Fruit fly (Drosophila melanogaster): ENCODE measurements around the gene CG31538.
A peak's percentile ranks its signal among the peaks of the same experiment; 100 is the strongest.

Gene CG31538

dm6 chr3R:5261262-5261661 is 16.4 kb downstream of the CG31538 start:
- TF ChIP-seq D1 (tag; optimal IDR thresholded peaks at IDR 0.05) (no peak), Ets98B (GFP tag; IDR thresholded peaks at IDR 0.05) (no peak), fd96Ca (GFP tag; IDR thresholded peaks at IDR 0.05) (no peak), CG13204 (GFP tag; optimal IDR thresholded peaks at IDR 0.05) (no peak), CG34367 (tag; optimal IDR thresholded peaks at IDR 0.05) (no peak), Pif1B (GFP tag; optimal IDR thresholded peaks at IDR 0.05) (no peak), CG8301 (tag; optimal IDR thresholded peaks at IDR 0.05) (no peak), CG14655 (GFP tag; optimal IDR thresholded peaks at IDR 0.05) (no peak), CG17806 (tag; optimal IDR thresholded peaks at IDR 0.05) (no peak), CG4496 (GFP tag; IDR thresholded peaks at IDR 0.05) (no peak), CG12605 (GFP tag; IDR thresholded peaks at IDR 0.05) (no peak), EcR (GFP tag; optimal IDR thresholded peaks at IDR 0.05) (no peak), Snoo (tag; optimal IDR thresholded peaks at IDR 0.05) (no peak)

- TF ChIP-seq CG4496 (GFP tag; IDR thresholded peaks at IDR 0.05) (peak; percentile 14; the same call in 1 of the 3 replicates), fd96Ca (GFP tag; IDR thresholded peaks at IDR 0.05) (no peak)
Measured at dm6 chr3R:5257147-5257487, 20.5 kb downstream of the CG31538 start.

dm6 chr3R:5256462-5257146 is 21.0 kb downstream of the CG31538 start, which contains the start of the genes Enoph and Hph:
Gene Enoph (minus strand): TSS chr3R:5256681.
Gene Hph (plus strand): TSS chr3R:5257037.
- TF ChIP-seq gl (tag; optimal IDR thresholded peaks at IDR 0.05) (no peak), CG34367 (tag; optimal IDR thresholded peaks at IDR 0.05) (peak; percentile 52), CG12605 (GFP tag; IDR thresholded peaks at IDR 0.05) (0 out of 2 replicates have a peak, but pooled peaks have one; percentile 9), CG17806 (tag; optimal IDR thresholded peaks at IDR 0.05) (peak; percentile 58), CG14655 (GFP tag; optimal IDR thresholded peaks at IDR 0.05) (no peak), EcR (GFP tag; optimal IDR thresholded peaks at IDR 0.05) (no peak), Pif1A (GFP tag; optimal IDR thresholded peaks at IDR 0.05) (peak; percentile 31), fd96Ca (GFP tag; IDR thresholded peaks at IDR 0.05) (peak; percentile 78), CG4496 (GFP tag; IDR thresholded peaks at IDR 0.05) (peak; percentile 73), CG9948 (tag; optimal IDR thresholded peaks at IDR 0.05) (peak; percentile 46), rn (GFP tag; IDR thresholded peaks at IDR 0.05) (no peak), CG32121 (GFP tag; IDR thresholded peaks at IDR 0.05) (0 out of 2 replicates have a peak, but pooled peaks have one; percentile 25), Ets98B (GFP tag; IDR thresholded peaks at IDR 0.05) (no peak), CG13204 (GFP tag; optimal IDR thresholded peaks at IDR 0.05) (no peak), CG15710 (tag; optimal IDR thresholded peaks at IDR 0.05) (peak; percentile 69), Pif1B (GFP tag; optimal IDR thresholded peaks at IDR 0.05) (peak; percentile 54), Snoo (tag; optimal IDR thresholded peaks at IDR 0.05) (peak; percentile 52), CG10348 (GFP tag; IDR thresholded peaks at IDR 0.05) (no peak), D1 (tag; optimal IDR thresholded peaks at IDR 0.05) (no peak), CG8301 (tag; optimal IDR thresholded peaks at IDR 0.05) (peak; percentile 50), CG8159 (tag; optimal IDR thresholded peaks at IDR 0.05) (peak; percentile 63)

dm6 chr3R:5252853-5253252 is 24.8 kb downstream of the CG31538 start, which contains the start of gene CG1113:
Gene CG1113 (plus strand): TSS chr3R:5253153.
- no peak for TF ChIP-seq CG8301 (tag; optimal IDR thresholded peaks at IDR 0.05)
- TF ChIP-seq EcR (GFP tag; optimal IDR thresholded peaks at IDR 0.05), result no peak
- TF ChIP-seq CG17806 (tag; optimal IDR thresholded peaks at IDR 0.05), result no peak
- TF ChIP-seq CG8159 (tag; optimal IDR thresholded peaks at IDR 0.05), result no peak
- no peak for TF ChIP-seq Snoo (tag; optimal IDR thresholded peaks at IDR 0.05)
- TF ChIP-seq CG34367 (tag; optimal IDR thresholded peaks at IDR 0.05), result no peak
- TF ChIP-seq D1 (tag; optimal IDR thresholded peaks at IDR 0.05), result no peak
- no peak for TF ChIP-seq fd96Ca (GFP tag; IDR thresholded peaks at IDR 0.05)
- no peak for TF ChIP-seq CG32121 (GFP tag; IDR thresholded peaks at IDR 0.05)
- TF ChIP-seq CG15710 (tag; optimal IDR thresholded peaks at IDR 0.05), result no peak

- peak; percentile 29 for TF ChIP-seq CG8159 (tag; optimal IDR thresholded peaks at IDR 0.05)
- peak; percentile 30; the same call in 1 of the 2 replicates for TF ChIP-seq Ets98B (GFP tag; IDR thresholded peaks at IDR 0.05)
- no peak for TF ChIP-seq Pif1A (GFP tag; optimal IDR thresholded peaks at IDR 0.05)
- TF ChIP-seq gl (tag; optimal IDR thresholded peaks at IDR 0.05), result no peak
- TF ChIP-seq CG12605 (GFP tag; IDR thresholded peaks at IDR 0.05), result peak; percentile 39; the same call in 1 of the 2 replicates
- no peak for TF ChIP-seq CG14655 (GFP tag; optimal IDR thresholded peaks at IDR 0.05)
- TF ChIP-seq CG13204 (GFP tag; optimal IDR thresholded peaks at IDR 0.05), result peak; percentile 30
- TF ChIP-seq CG4496 (GFP tag; IDR thresholded peaks at IDR 0.05), result peak; percentile 57
- peak; percentile 26 for TF ChIP-seq EcR (GFP tag; optimal IDR thresholded peaks at IDR 0.05)
- TF ChIP-seq CG32121 (GFP tag; IDR thresholded peaks at IDR 0.05), result peak; percentile 26; the same call in 1 of the 2 replicates
Measured at dm6 chr3R:5251243-5251865, 26.3 kb downstream of the CG31538 start, which contains the start of gene CtsF. Gene CtsF (minus strand): TSS chr3R:5251745.

- TF ChIP-seq CG8301 (tag; optimal IDR thresholded peaks at IDR 0.05) (peak; percentile 67), CG4496 (GFP tag; IDR thresholded peaks at IDR 0.05) (peak; percentile 81), CG15710 (tag; optimal IDR thresholded peaks at IDR 0.05) (peak; percentile 53), CG9948 (tag; optimal IDR thresholded peaks at IDR 0.05) (peak; percentile 57), Ets98B (GFP tag; IDR thresholded peaks at IDR 0.05) (peak; percentile 76), CG13204 (GFP tag; optimal IDR thresholded peaks at IDR 0.05) (no peak), D1 (tag; optimal IDR thresholded peaks at IDR 0.05) (no peak), EcR (GFP tag; optimal IDR thresholded peaks at IDR 0.05) (peak; percentile 64), Pif1A (GFP tag; optimal IDR thresholded peaks at IDR 0.05) (peak; percentile 78), CG12605 (GFP tag; IDR thresholded peaks at IDR 0.05) (no peak), Pif1B (GFP tag; optimal IDR thresholded peaks at IDR 0.05) (peak; percentile 69), fd96Ca (GFP tag; IDR thresholded peaks at IDR 0.05) (peak; percentile 70; the same call in 2 of the 3 replicates), rn (GFP tag; IDR thresholded peaks at IDR 0.05) (no peak), CG17806 (tag; optimal IDR thresholded peaks at IDR 0.05) (peak; percentile 66), CG14655 (GFP tag; optimal IDR thresholded peaks at IDR 0.05) (peak; percentile 74), CG8159 (tag; optimal IDR thresholded peaks at IDR 0.05) (peak; percentile 28), gl (tag; optimal IDR thresholded peaks at IDR 0.05) (no peak), CG34367 (tag; optimal IDR thresholded peaks at IDR 0.05) (peak; percentile 55), CG10348 (GFP tag; IDR thresholded peaks at IDR 0.05) (no peak), Snoo (tag; optimal IDR thresholded peaks at IDR 0.05) (peak; percentile 26), CG32121 (GFP tag; IDR thresholded peaks at IDR 0.05) (peak; percentile 52)
Measured at dm6 chr3R:5250530-5251242, 26.9 kb downstream of the CG31538 start.

All from whole organism, pupa.